Worm (Caenorhabditis elegans) whole organism, L1 larva: ENCODE results near the gene fbxb-87.

Experiments used
- C04F5.9 ChIP-seq: sonication (generic microtip); optimal IDR thresholded peaks from 2 replicates; lab custom pipeline; 2016; ENCODE audit warnings: missing genetic modification characterization, missing compliant biosample characterization
- C16A3.4 ChIP-seq: fragments of 150-350 bp; optimal IDR thresholded peaks from 2 replicates; lab custom pipeline; 2014; ENCODE audit warnings: missing biosample characterization, missing genetic modification characterization
- C34B4.2 ChIP-seq: sonication (generic microtip); optimal IDR thresholded peaks from 2 replicates; lab custom pipeline; 2017; ENCODE audit warnings: mild to moderate bottlenecking, missing genetic modification characterization, missing compliant biosample characterization
- F16B12.6 ChIP-seq: fragments of 150-350 bp; optimal IDR thresholded peaks from 2 replicates; lab custom pipeline; 2014; ENCODE audit warnings: missing biosample characterization, missing genetic modification characterization
- aha-1 ChIP-seq: fragments of 150-350 bp; optimal IDR thresholded peaks from 2 replicates; lab custom pipeline; 2014; ENCODE audit warnings: missing biosample characterization, missing genetic modification characterization
- aly-2 ChIP-seq: fragments of 150-350 bp; optimal IDR thresholded peaks from 2 replicates; lab custom pipeline; 2014; ENCODE audit warnings: missing biosample characterization, missing genetic modification characterization
- blmp-1 ChIP-seq: fragments of 150-350 bp; optimal IDR thresholded peaks from 2 replicates; lab custom pipeline; 2014; ENCODE audit warnings: missing biosample characterization, missing genetic modification characterization
- ceh-82 ChIP-seq, 3 experiments: fragments of 150-350 bp in 1 of 3; sonication (generic microtip) in 2 of 3; optimal IDR thresholded peaks; 2 replicates each; lab custom pipeline; 2014 to 2017; ENCODE audit warnings: missing biosample characterization in 3 of 3, missing genetic modification characterization in 3 of 3
- ceh-88 ChIP-seq: fragments of 200-800 bp; sonication (Bioruptor generic); IDR thresholded peaks from 2 replicates; pipeline ENCODE4 v1.3.6; 2022; ENCODE audit warnings: missing genetic modification characterization, missing compliant biosample characterization
- dpl-1 ChIP-seq, 3 experiments: fragments of 150-350 bp in 2 of 3; sonication (generic microtip) in 1 of 3; optimal IDR thresholded peaks; 2 replicates each; lab custom pipeline; 2014 to 2017; ENCODE audit warnings: missing biosample characterization in 3 of 3, missing genetic modification characterization in 3 of 3, missing genetic modification reagents in 3 of 3
- efl-1 ChIP-seq, 4 experiments: fragments of 150-350 bp; optimal IDR thresholded peaks in 3 of 4; peaks in 1 of 4; 1 replicate in 1 of 4; 2 replicates in 3 of 4; lab custom pipeline; 2014; ENCODE audit warnings: missing biosample characterization in 2 of 4, missing genetic modification characterization in 2 of 4, missing genetic modification reagents in 2 of 4
- efl-3 ChIP-seq: fragments of 200-800 bp; sonication (Bioruptor generic); optimal IDR thresholded peaks from 2 replicates; lab custom pipeline; 2018; ENCODE audit warnings: mild to moderate bottlenecking, missing genetic modification characterization, missing compliant biosample characterization
- egl-13 ChIP-seq: sonication (generic microtip); optimal IDR thresholded peaks from 2 replicates; lab custom pipeline; 2016; ENCODE audit warnings: missing genotype, missing genetic modification reagents, missing genetic modification characterization, missing compliant biosample characterization
- elt-2 ChIP-seq: sonication (generic microtip); optimal IDR thresholded peaks from 2 replicates; lab custom pipeline; 2016; ENCODE audit warnings: missing genetic modification characterization, mild to moderate bottlenecking, inconsistent platforms, missing compliant biosample characterization, missing genetic modification reagents
- ets-5 ChIP-seq: fragments of 200-800 bp; sonication (Bioruptor generic); IDR thresholded peaks from 2 replicates; pipeline ENCODE4 v1.3.6; 2022; ENCODE audit warnings: missing genetic modification characterization, missing compliant biosample characterization
- fkh-10 ChIP-seq: sonication (generic microtip); optimal IDR thresholded peaks from 2 replicates; lab custom pipeline; 2017; ENCODE audit warnings: missing biosample characterization, missing genetic modification reagents, missing genetic modification characterization
- fkh-8 ChIP-seq: sonication (generic microtip); optimal IDR thresholded peaks from 2 replicates; lab custom pipeline; 2016; ENCODE audit warnings: mild to moderate bottlenecking, missing genetic modification characterization, missing compliant biosample characterization
- fos-1 ChIP-seq: fragments of 150-350 bp; optimal IDR thresholded peaks from 2 replicates; lab custom pipeline; 2014; ENCODE audit warnings: missing biosample characterization, missing genetic modification characterization
- irx-1 ChIP-seq: sonication (generic microtip); optimal IDR thresholded peaks from 2 replicates; lab custom pipeline; 2016; ENCODE audit warnings: missing genetic modification characterization, missing compliant biosample characterization
- jun-1 ChIP-seq: fragments of 150-350 bp; optimal IDR thresholded peaks from 2 replicates; lab custom pipeline; 2014; ENCODE audit warnings: missing biosample characterization, missing genetic modification reagents, missing genetic modification characterization
- lin-14 ChIP-seq: fragments of 200-800 bp; sonication (Bioruptor generic); optimal IDR thresholded peaks from 2 replicates; lab custom pipeline; 2018; ENCODE audit warnings: mild to moderate bottlenecking, missing genetic modification characterization, moderate library complexity, missing compliant biosample characterization
- lin-35 ChIP-seq, 2 experiments: fragments of 150-350 bp; optimal IDR thresholded peaks; 2 replicates each; lab custom pipeline; 2014; ENCODE audit warnings: missing biosample characterization in 2 of 2, missing genetic modification characterization in 2 of 2, missing genetic modification reagents in 2 of 2
- lin-39 ChIP-seq: fragments of 150-350 bp; optimal IDR thresholded peaks from 2 replicates; lab custom pipeline; 2014; ENCODE audit warnings: missing biosample characterization, missing genetic modification reagents, missing genetic modification characterization
- lsy-2 ChIP-seq, 2 experiments: fragments of 150-350 bp; optimal IDR thresholded peaks; 2 replicates each; lab custom pipeline; 2014; ENCODE audit warnings: missing biosample characterization in 2 of 2, missing genetic modification characterization in 2 of 2
- mab-9 ChIP-seq: fragments of 200-800 bp; sonication (Bioruptor generic); IDR thresholded peaks from 2 replicates; pipeline ENCODE4 v1.3.6; 2022; ENCODE audit warnings: missing genetic modification reagents, missing genetic modification characterization, missing compliant biosample characterization
- mef-2 ChIP-seq: fragments of 150-350 bp; optimal IDR thresholded peaks from 2 replicates; lab custom pipeline; 2014; ENCODE audit warnings: missing biosample characterization, missing genetic modification characterization
- mep-1 ChIP-seq: fragments of 150-350 bp; optimal IDR thresholded peaks from 2 replicates; lab custom pipeline; 2014; ENCODE audit warnings: missing biosample characterization, missing genetic modification characterization
- nhr-11 ChIP-seq: fragments of 150-350 bp; optimal IDR thresholded peaks from 2 replicates; lab custom pipeline; 2014; ENCODE audit warnings: missing biosample characterization, missing genetic modification characterization
- nhr-12 ChIP-seq: sonication (generic microtip); optimal IDR thresholded peaks from 2 replicates; lab custom pipeline; 2017; ENCODE audit warnings: missing biosample characterization, missing genetic modification characterization
- nhr-20 ChIP-seq: sonication (generic microtip); optimal IDR thresholded peaks from 2 replicates; lab custom pipeline; 2016; ENCODE audit warnings: mild to moderate bottlenecking, missing genetic modification characterization, missing compliant biosample characterization
- nhr-28 ChIP-seq: fragments of 150-350 bp; optimal IDR thresholded peaks from 2 replicates; lab custom pipeline; 2014; ENCODE audit warnings: missing biosample characterization, missing genetic modification characterization
- nhr-47 ChIP-seq: sonication (generic microtip); optimal IDR thresholded peaks from 2 replicates; lab custom pipeline; 2016; ENCODE audit warnings: mild to moderate bottlenecking, missing genetic modification characterization, moderate library complexity, missing compliant biosample characterization
- nhr-77 ChIP-seq: fragments of 150-350 bp; optimal IDR thresholded peaks from 2 replicates; lab custom pipeline; 2014; ENCODE audit warnings: missing biosample characterization, missing genetic modification characterization
- nhr-90 ChIP-seq: sonication (generic microtip); optimal IDR thresholded peaks from 2 replicates; lab custom pipeline; 2016; ENCODE audit warnings: mild to moderate bottlenecking, missing genetic modification characterization, missing compliant biosample characterization; ENCODE audit not compliant: poor library complexity
- rnt-1 ChIP-seq: sonication (generic microtip); optimal IDR thresholded peaks from 2 replicates; lab custom pipeline; 2016; ENCODE audit warnings: mild to moderate bottlenecking, missing genetic modification characterization, moderate library complexity, missing compliant biosample characterization
- skn-1 ChIP-seq: fragments of 150-350 bp; optimal IDR thresholded peaks from 2 replicates; lab custom pipeline; 2014; ENCODE audit warnings: missing biosample characterization, missing genetic modification characterization
- snu-23 ChIP-seq: sonication (generic microtip); optimal IDR thresholded peaks from 2 replicates; lab custom pipeline; 2016; ENCODE audit warnings: missing genetic modification characterization, missing compliant biosample characterization
- sox-4 ChIP-seq: sonication (generic microtip); optimal IDR thresholded peaks from 2 replicates; lab custom pipeline; 2016; ENCODE audit warnings: missing genetic modification characterization, missing compliant biosample characterization
- sup-37 ChIP-seq: fragments of 200-800 bp; sonication (Bioruptor generic); optimal IDR thresholded peaks from 2 replicates; lab custom pipeline; 2018; ENCODE audit warnings: mild to moderate bottlenecking, missing genetic modification characterization, missing compliant biosample characterization
- tbx-2 ChIP-seq: sonication (generic microtip); optimal IDR thresholded peaks from 2 replicates; lab custom pipeline; 2016; ENCODE audit warnings: missing genetic modification characterization, missing compliant biosample characterization
- unc-130 ChIP-seq: fragments of 150-350 bp; optimal IDR thresholded peaks from 2 replicates; lab custom pipeline; 2017; ENCODE audit warnings: missing biosample characterization, missing genetic modification characterization, inconsistent platforms
- unc-30 ChIP-seq: sonication (generic microtip); optimal IDR thresholded peaks from 2 replicates; lab custom pipeline; 2017; ENCODE audit warnings: missing biosample characterization, missing genetic modification characterization
- unc-62 ChIP-seq: fragments of 150-350 bp; optimal IDR thresholded peaks from 2 replicates; lab custom pipeline; 2014; ENCODE audit warnings: missing biosample characterization, missing genetic modification reagents, missing genetic modification characterization
- unc-98 ChIP-seq: fragments of 200-800 bp; sonication (Bioruptor generic); IDR thresholded peaks from 2 replicates; pipeline ENCODE4 v1.3.6; 2022; ENCODE audit warnings: missing genetic modification characterization, missing compliant biosample characterization
- vab-15 ChIP-seq: sonication (generic microtip); optimal IDR thresholded peaks from 2 replicates; lab custom pipeline; 2017; ENCODE audit warnings: missing genotype, mild to moderate bottlenecking, missing genetic modification characterization, missing compliant biosample characterization
- zag-1 ChIP-seq: fragments of 150-350 bp; optimal IDR thresholded peaks from 2 replicates; lab custom pipeline; 2014; ENCODE audit warnings: missing biosample characterization, missing genetic modification characterization
- ztf-4 ChIP-seq: fragments of 150-350 bp; optimal IDR thresholded peaks from 2 replicates; lab custom pipeline; 2014; ENCODE audit warnings: missing biosample characterization, missing genetic modification characterization

fbxb-87 gene

DNA sequence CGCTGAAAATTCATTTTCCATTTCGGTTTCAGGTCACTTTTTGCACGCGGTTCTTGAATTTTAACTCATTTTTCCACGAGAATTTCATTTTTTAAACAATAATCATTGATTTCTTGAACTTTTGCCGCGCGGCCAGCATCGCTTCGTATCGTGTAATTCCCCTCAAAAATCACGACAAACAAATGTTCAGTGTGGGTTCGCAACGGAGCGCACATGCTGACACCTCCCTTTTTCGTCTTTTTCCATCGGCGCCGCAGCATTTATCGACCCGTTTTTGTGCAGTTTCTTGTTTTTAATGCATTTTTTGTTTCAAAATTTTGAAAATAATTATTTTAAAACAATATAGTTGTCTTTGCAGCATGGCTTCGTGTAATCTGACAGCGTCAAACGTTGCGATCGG is 36.5 kb downstream of the fbxb-87 start, which contains the start of gene M142.5 (continued):
- TF ChIP-seq C34B4.2 (tag; lab: Kevin White, UChicago) (no peak), C16A3.4 (tag; lab: Kevin White, UChicago) (peak; percentile 21), rnt-1 (tag; lab: Kevin White, UChicago) (no peak), ceh-82 (tag; optimal IDR thresholded peaks at IDR 0.05; lab: Kevin White, UChicago) (peak in 1 of 3 experiments; percentile 4), nhr-47 (tag; lab: Kevin White, UChicago) (no peak), lin-35 (GFP tag; optimal IDR thresholded peaks at IDR 0.05; lab: Kevin White, UChicago) (peak; percentile 40 to 66), skn-1 (no peak), aha-1 (tag; lab: Kevin White, UChicago) (no peak), ztf-4 (no peak), unc-130 (no peak), lsy-2 (tag; optimal IDR thresholded peaks at IDR 0.05; lab: Kevin White, UChicago) (peak in 1 of 2 experiments; percentile 43), mef-2 (no peak), irx-1 (tag; lab: Kevin White, UChicago) (no peak), nhr-12 (no peak), aly-2 (tag; lab: Kevin White, UChicago) (no peak), ets-5 (no peak), ceh-88 (GFP tag; lab: Robert Waterston, UW) (no peak), blmp-1 (tag; lab: Kevin White, UChicago) (peak; percentile 43), dpl-1 (GFP tag; optimal IDR thresholded peaks at IDR 0.05; lab: Kevin White, UChicago) (peak; percentile 8 to 58 (median 22)), nhr-11 (no peak), F16B12.6 (tag; lab: Kevin White, UChicago) (peak; percentile 28), nhr-77 (tag; lab: Kevin White, UChicago) (no peak), unc-30 (tag; lab: Kevin White, UChicago) (no peak), efl-1 (optimal IDR thresholded peaks at IDR 0.05; lab: Kevin White, UChicago) (peak; percentile 41 to 43), efl-1 (GFP tag; optimal IDR thresholded peaks at IDR 0.05 in 1 of 2; lab: Kevin White, UChicago) (peak; percentile 49 to 80), tbx-2 (tag; lab: Kevin White, UChicago) (no peak), lin-14 (GFP tag; lab: Kevin White, UChicago) (no peak), nhr-20 (tag; lab: Kevin White, UChicago) (no peak), C04F5.9 (tag; lab: Kevin White, UChicago) (no peak), efl-3 (GFP tag; lab: Kevin White, UChicago) (no peak), fkh-8 (tag; lab: Kevin White, UChicago) (no peak), vab-15 (tag; lab: Kevin White, UChicago) (no peak)

ce11 chrIII:10933331-10933730 is 39.0 kb downstream of the fbxb-87 start, which contains the start of gene M142.8:
TSS of gene M142.8 (plus strand) at chrIII:10933631.
- TF ChIP-seq jun-1 (no peak), nhr-90 (tag; lab: Kevin White, UChicago) (no peak), unc-30 (tag; lab: Kevin White, UChicago) (no peak), rnt-1 (tag; lab: Kevin White, UChicago) (no peak), irx-1 (tag; lab: Kevin White, UChicago) (no peak), dpl-1 (GFP tag; optimal IDR thresholded peaks at IDR 0.05; lab: Kevin White, UChicago) (no peak), fkh-8 (tag; lab: Kevin White, UChicago) (no peak), unc-98 (GFP tag; lab: Robert Waterston, UW) (no peak), fos-1 (tag; lab: Kevin White, UChicago) (no peak)

DNA sequence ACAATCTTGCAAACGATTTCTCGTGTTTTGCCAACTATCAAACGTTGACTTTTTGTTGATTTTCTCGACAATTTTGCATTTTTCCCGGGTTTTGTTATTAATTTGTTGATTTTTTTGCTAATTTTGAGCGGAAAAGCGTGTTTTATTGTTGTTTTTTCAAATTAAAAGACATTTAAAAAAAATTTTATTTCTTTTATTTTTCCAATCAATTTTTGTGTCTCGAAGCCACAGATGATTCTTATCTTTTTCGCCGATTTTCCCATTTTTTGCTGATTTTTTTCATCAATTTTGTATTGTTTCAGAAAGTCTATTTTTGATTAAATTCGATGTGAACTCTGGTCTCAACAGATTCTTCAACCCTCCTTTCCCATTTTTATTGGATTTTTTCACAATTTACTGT is 41.6 kb downstream of the fbxb-87 start, which contains the start of gene rle-1:
Gene rle-1 (plus strand): TSS at position 301 of the 400 bp plus-strand sequence.
- TF ChIP-seq ceh-88 (GFP tag; lab: Robert Waterston, UW) (no peak), zag-1 (tag; lab: Kevin White, UChicago) (no peak), lsy-2 (tag; optimal IDR thresholded peaks at IDR 0.05; lab: Kevin White, UChicago) (no peak), unc-98 (GFP tag; lab: Robert Waterston, UW) (no peak), irx-1 (tag; lab: Kevin White, UChicago) (no peak), lin-39 (tag; lab: Kevin White, UChicago) (no peak), nhr-28 (tag; lab: Kevin White, UChicago) (no peak), elt-2 (no peak), sox-4 (tag; lab: Kevin White, UChicago) (no peak), fos-1 (tag; lab: Kevin White, UChicago) (no peak), mab-9 (GFP tag; lab: Robert Waterston, UW) (no peak), sup-37 (no peak), mep-1 (tag; lab: Kevin White, UChicago) (no peak), unc-62 (GFP tag; lab: Kevin White, UChicago) (no peak), rnt-1 (tag; lab: Kevin White, UChicago) (no peak), fkh-10 (GFP tag; lab: Kevin White, UChicago) (no peak), egl-13 (tag; lab: Kevin White, UChicago) (no peak), mef-2 (no peak), snu-23 (GFP tag; lab: Kevin White, UChicago) (no peak)
